Fruit fly (Drosophila melanogaster) S2 (cell line): ENCODE data around the gene Vm26Ab.
A peak's percentile ranks its signal among the peaks of the same experiment; 100 is the strongest.

Experiments
- CG8478 ChIP-seq: fragments of >200 bp; optimal IDR thresholded peaks from 2 replicates; lab custom pipeline; 2018
- CTCF ChIP-seq, 2 experiments: fragments of >200 bp; optimal IDR thresholded peaks; 2 replicates each; lab custom pipeline; 2018

dm6 chr2L:5980862-5981432, 24.1 kb downstream of the Vm26Ab start, which contains the start of gene chic:
- no peak for TF ChIP-seq CG8478
- peak in 1 of 2 experiments; percentile 11 for TF ChIP-seq CTCF (optimal IDR thresholded peaks at IDR 0.05; lab: Kevin White, UChicago)
